Worm (Caenorhabditis elegans) whole organism, L4 larva: ENCODE measurements around the gene spe-27.

Source experiments
- F10B5.3 ChIP-seq: sonication (generic microtip); optimal IDR thresholded peaks from 2 replicates; lab custom pipeline; 2016; ENCODE audit warnings: mild to moderate bottlenecking, missing genetic modification characterization, missing compliant biosample characterization
- T20F7.1 ChIP-seq: fragments of 200-800 bp; sonication (Bioruptor generic); optimal IDR thresholded peaks from 2 replicates; lab custom pipeline; 2018; ENCODE audit warnings: mild to moderate bottlenecking, missing genetic modification characterization, missing compliant biosample characterization
- aly-2 ChIP-seq: sonication (generic microtip); optimal IDR thresholded peaks from 2 replicates; lab custom pipeline; 2018; ENCODE audit warnings: missing biosample characterization, missing genetic modification characterization
- lin-15B ChIP-seq: fragments of 150-350 bp; sonication (generic microtip); optimal IDR thresholded peaks from 3 replicates; lab custom pipeline; 2014; ENCODE audit warnings: missing biosample characterization, missing genetic modification characterization
- lin-39 ChIP-seq: fragments of 150-350 bp; optimal IDR thresholded peaks from 2 replicates; lab custom pipeline; 2014; ENCODE audit warnings: missing biosample characterization, missing genetic modification reagents, missing genetic modification characterization
- lsy-2 ChIP-seq, 2 experiments: fragments of 150-350 bp in 1 of 2; sonication (generic microtip) in 1 of 2; optimal IDR thresholded peaks; 2 replicates each; lab custom pipeline; 2014 to 2017; ENCODE audit warnings: missing biosample characterization in 2 of 2, missing genetic modification characterization in 2 of 2
- nhr-10 ChIP-seq: fragments of 150-350 bp; optimal IDR thresholded peaks from 2 replicates; lab custom pipeline; 2014; ENCODE audit warnings: missing biosample characterization, missing genetic modification characterization
- nhr-76 ChIP-seq: fragments of 150-350 bp; optimal IDR thresholded peaks from 2 replicates; lab custom pipeline; 2014; ENCODE audit warnings: missing biosample characterization, missing genetic modification characterization
- php-3 ChIP-seq: fragments of 200-800 bp; sonication (Bioruptor generic); IDR thresholded peaks from 2 replicates; pipeline ENCODE4 v1.3.6; 2022; ENCODE audit warnings: missing genetic modification reagents, missing genetic modification characterization, missing compliant biosample characterization
- rbr-2 ChIP-seq: sonication (generic microtip); optimal IDR thresholded peaks from 2 replicates; lab custom pipeline; 2016; ENCODE audit warnings: missing genotype, missing genetic modification characterization, missing compliant biosample characterization
- sdz-12 ChIP-seq: fragments of 200-800 bp; sonication (Bioruptor generic); optimal IDR thresholded peaks from 2 replicates; lab custom pipeline; 2018; ENCODE audit warnings: mild to moderate bottlenecking, missing genetic modification characterization, missing compliant biosample characterization
- skn-1 ChIP-seq: fragments of 150-350 bp; optimal IDR thresholded peaks from 2 replicates; lab custom pipeline; 2014; ENCODE audit warnings: missing biosample characterization, missing genetic modification characterization
- snpc-1.2 ChIP-seq: fragments of 200-800 bp; sonication (Bioruptor generic); IDR thresholded peaks from 2 replicates; pipeline ENCODE4 v1.3.6; 2022; ENCODE audit warnings: missing genetic modification reagents, missing genetic modification characterization, missing compliant biosample characterization
- unc-39 ChIP-seq: sonication (generic microtip); optimal IDR thresholded peaks from 2 replicates; lab custom pipeline; 2017; ENCODE audit warnings: missing biosample characterization, missing genetic modification characterization

- TF ChIP-seq T20F7.1 (GFP tag; lab: Kevin White, UChicago) (no peak), sdz-12 (GFP tag; lab: Kevin White, UChicago) (no peak), snpc-1.2 (GFP tag; lab: Robert Waterston, UW) (no peak), aly-2 (tag; lab: Kevin White, UChicago) (no peak), unc-39 (tag; lab: Kevin White, UChicago) (no peak), rbr-2 (tag; lab: Kevin White, UChicago) (no peak), nhr-10 (tag; lab: Kevin White, UChicago) (no peak), lin-39 (tag; lab: Kevin White, UChicago) (no peak), nhr-76 (no peak), skn-1 (tag; lab: Kevin White, UChicago) (no peak), lsy-2 (tag; optimal IDR thresholded peaks at IDR 0.05; lab: Kevin White, UChicago) (no peak), F10B5.3 (tag; lab: Kevin White, UChicago) (no peak), lin-15B (tag; lab: Kevin White, UChicago) (no peak), php-3 (GFP tag; lab: Robert Waterston, UW) (no peak)
Measured at ce11 chrIV:5820953-5821352, 44.8 kb downstream of the spe-27 start.
